Fruit fly (Drosophila melanogaster) whole organism, embryonic: ENCODE measurements around the gene dmrt11E.

Experiments used
- B-H1 ChIP-seq: fragments of 200-800 bp; sonication (Bioruptor generic); IDR thresholded peaks from 3 replicates; pipeline ENCODE4 v1.3.6; 2022; ENCODE audit warnings: missing biosample characterization, missing genetic modification characterization
- CG10431 ChIP-seq: fragments of 200-800 bp; sonication (Bioruptor generic); optimal IDR thresholded peaks from 3 replicates; lab custom pipeline; 2018; ENCODE audit warnings: missing biosample characterization, mild to moderate bottlenecking, missing genetic modification characterization
- CG10565 ChIP-seq: fragments of 200-800 bp; sonication (Bioruptor generic); optimal IDR thresholded peaks from 3 replicates; lab custom pipeline; 2016; ENCODE audit warnings: missing biosample characterization, mild to moderate bottlenecking, missing genetic modification characterization
- CG12942 ChIP-seq: fragments of 200-800 bp; sonication (Bioruptor generic); optimal IDR thresholded peaks from 3 replicates; lab custom pipeline; 2016; ENCODE audit warnings: missing biosample characterization, missing genetic modification characterization
- CG13624 ChIP-seq: fragments of 200-800 bp; sonication (Bioruptor generic); optimal IDR thresholded peaks from 2 replicates; lab custom pipeline; 2016; ENCODE audit warnings: missing biosample characterization, missing genetic modification characterization
- CG14710 ChIP-seq: fragments of 200-800 bp; sonication (Bioruptor generic); optimal IDR thresholded peaks from 3 replicates; lab custom pipeline; 2019; ENCODE audit warnings: missing biosample characterization, mild to moderate bottlenecking, missing genetic modification characterization, moderate library complexity
- CG16813 ChIP-seq: fragments of 200-800 bp; sonication (Bioruptor generic); IDR thresholded peaks from 3 replicates; pipeline ENCODE4 v1.3.6; 2022; ENCODE audit warnings: missing biosample characterization, missing genetic modification characterization; ENCODE audit not compliant: partially characterized antibody
- CG16815 ChIP-seq: fragments of 200-800 bp; sonication (Bioruptor generic); optimal IDR thresholded peaks from 3 replicates; lab custom pipeline; 2017; ENCODE audit warnings: missing biosample characterization, mild to moderate bottlenecking, missing genetic modification characterization
- CG17328 ChIP-seq: fragments of 200-800 bp; sonication (Bioruptor generic); IDR thresholded peaks from 2 replicates; pipeline ENCODE4 v1.3.6; 2022; ENCODE audit warnings: missing biosample characterization, missing genetic modification characterization
- CG17568 ChIP-seq: fragments of 200-800 bp; sonication (Bioruptor generic); optimal IDR thresholded peaks from 2 replicates; lab custom pipeline; 2018; ENCODE audit warnings: missing biosample characterization, mild to moderate bottlenecking, missing genetic modification characterization, moderate library complexity
- CG2202 ChIP-seq: fragments of 200-800 bp; sonication (Bioruptor generic); optimal IDR thresholded peaks from 2 replicates; lab custom pipeline; 2018; ENCODE audit warnings: missing biosample characterization, mild to moderate bottlenecking, missing genetic modification characterization
- CG2875 ChIP-seq: fragments of 200-800 bp; sonication (Bioruptor generic); optimal IDR thresholded peaks from 2 replicates; lab custom pipeline; 2017; ENCODE audit warnings: missing biosample characterization, mild to moderate bottlenecking, missing genetic modification characterization, missing genetic modification reagents
- CG4282 ChIP-seq: fragments of 200-800 bp; sonication (Bioruptor generic); optimal IDR thresholded peaks from 2 replicates; lab custom pipeline; 2016; ENCODE audit warnings: missing biosample characterization, missing genetic modification characterization
- CG43689 ChIP-seq: fragments of 200-800 bp; sonication (Bioruptor generic); IDR thresholded peaks from 2 replicates; pipeline ENCODE4 v1.3.6; 2022; ENCODE audit warnings: missing biosample characterization, missing genetic modification characterization
- CG6683 ChIP-seq: fragments of 200-800 bp; sonication (Bioruptor generic); optimal IDR thresholded peaks from 2 replicates; lab custom pipeline; 2017; ENCODE audit warnings: missing biosample characterization, mild to moderate bottlenecking, missing genetic modification characterization, missing genetic modification reagents
- CG8290 ChIP-seq, 3 experiments: fragments of 200-800 bp; sonication (Bioruptor generic); optimal IDR thresholded peaks; 2 replicates each; lab custom pipeline; 2016 to 2019; ENCODE audit warnings: missing biosample characterization in 3 of 3, missing genetic modification characterization in 3 of 3, mild to moderate bottlenecking in 2 of 3, moderate library complexity in 1 of 3
- CG9215 ChIP-seq: fragments of 200-800 bp; sonication (Bioruptor generic); IDR thresholded peaks from 2 replicates; pipeline ENCODE4 v1.3.6; 2022; ENCODE audit warnings: missing biosample characterization, missing genetic modification characterization
- CG9727 ChIP-seq: fragments of 200-800 bp; sonication (Bioruptor generic); optimal IDR thresholded peaks from 3 replicates; lab custom pipeline; 2017; ENCODE audit warnings: missing biosample characterization, mild to moderate bottlenecking, missing genetic modification characterization
- Elba2 ChIP-seq: fragments of 200-800 bp; sonication (Bioruptor generic); optimal IDR thresholded peaks from 3 replicates; lab custom pipeline; 2016; ENCODE audit warnings: missing biosample characterization, missing genetic modification characterization
- Hand ChIP-seq: fragments of 200-800 bp; sonication (Bioruptor generic); optimal IDR thresholded peaks from 2 replicates; lab custom pipeline; 2017; ENCODE audit warnings: mild to moderate bottlenecking, missing biosample characterization, missing genetic modification reagents, missing genetic modification characterization
- Hmx ChIP-seq: fragments of 200-800 bp; sonication (Bioruptor generic); optimal IDR thresholded peaks from 2 replicates; lab custom pipeline; 2016; ENCODE audit warnings: missing biosample characterization, missing genetic modification characterization
- Hr78 ChIP-seq, 2 experiments: fragments of 200-800 bp in 1 of 2; fragments of >200 bp in 1 of 2; sonication (Bioruptor generic) in 1 of 2; optimal IDR thresholded peaks; 2 replicates each; lab custom pipeline; 2017 to 2019; ENCODE audit warnings: missing biosample characterization in 2 of 2, missing genetic modification characterization in 2 of 2, mild to moderate bottlenecking in 1 of 2, moderate library complexity in 1 of 2
- Lhr ChIP-seq: fragments of 200-800 bp; sonication (Bioruptor generic); optimal IDR thresholded peaks from 3 replicates; lab custom pipeline; 2017; ENCODE audit warnings: mild to moderate bottlenecking, missing biosample characterization, missing genetic modification reagents, missing genetic modification characterization
- MBD-R2 ChIP-seq: fragments of 200-800 bp; sonication (Bioruptor generic); IDR thresholded peaks from 2 replicates; pipeline ENCODE4 v1.3.6; 2022; ENCODE audit warnings: missing biosample characterization, missing genetic modification characterization
- Max ChIP-seq: fragments of 200-800 bp; sonication (Bioruptor generic); optimal IDR thresholded peaks from 2 replicates; lab custom pipeline; 2016; ENCODE audit warnings: missing biosample characterization, mild to moderate bottlenecking, missing genetic modification characterization
- NFAT ChIP-seq: fragments of 200-800 bp; sonication (Bioruptor generic); IDR thresholded peaks from 2 replicates; pipeline ENCODE4 v1.3.6; 2022; ENCODE audit warnings: missing biosample characterization, missing genetic modification characterization
- Ptx1 ChIP-seq: fragments of 200-800 bp; sonication (Bioruptor generic); IDR thresholded peaks from 2 replicates; pipeline ENCODE4 v1.3.6; 2022; ENCODE audit warnings: missing biosample characterization, missing genetic modification characterization
- Sry-δ ChIP-seq: fragments of 200-800 bp; sonication (Bioruptor generic); optimal IDR thresholded peaks from 2 replicates; lab custom pipeline; 2016; ENCODE audit warnings: missing biosample characterization, missing genetic modification characterization
- Xrp1 ChIP-seq: fragments of 200-800 bp; sonication (Bioruptor generic); IDR thresholded peaks from 2 replicates; pipeline ENCODE4 v1.3.6; 2022; ENCODE audit warnings: missing biosample characterization, missing genetic modification characterization
- bcd ChIP-seq: fragments of 200-800 bp; sonication (Bioruptor generic); optimal IDR thresholded peaks from 2 replicates; lab custom pipeline; 2017; ENCODE audit warnings: missing biosample characterization, mild to moderate bottlenecking, missing genetic modification characterization
- btn ChIP-seq: fragments of 200-800 bp; sonication (Bioruptor generic); optimal IDR thresholded peaks from 2 replicates; lab custom pipeline; 2016; ENCODE audit warnings: missing biosample characterization, missing genetic modification characterization
- cato ChIP-seq: fragments of 200-800 bp; sonication (Bioruptor generic); optimal IDR thresholded peaks from 2 replicates; lab custom pipeline; 2016; ENCODE audit warnings: missing biosample characterization, missing genetic modification characterization, borderline replicate concordance
- caup ChIP-seq: fragments of 200-800 bp; sonication (Bioruptor generic); optimal IDR thresholded peaks from 3 replicates; lab custom pipeline; 2017; ENCODE audit warnings: missing biosample characterization, mild to moderate bottlenecking, missing genetic modification characterization, moderate library complexity; ENCODE audit not compliant: severe bottlenecking
- cg ChIP-seq: fragments of 200-800 bp; sonication (Bioruptor generic); optimal IDR thresholded peaks from 3 replicates; lab custom pipeline; 2019; ENCODE audit warnings: missing biosample characterization, mild to moderate bottlenecking, missing genetic modification characterization, moderate library complexity
- ci ChIP-seq: fragments of 200-800 bp; sonication (Bioruptor generic); IDR thresholded peaks from 3 replicates; pipeline ENCODE4 v1.3.6; 2022; ENCODE audit warnings: missing biosample characterization, missing genetic modification characterization
- emc ChIP-seq: fragments of 200-800 bp; sonication (Bioruptor generic); optimal IDR thresholded peaks from 2 replicates; lab custom pipeline; 2016; ENCODE audit warnings: missing biosample characterization, missing genetic modification characterization
- exex ChIP-seq: fragments of 200-800 bp; sonication (Bioruptor generic); optimal IDR thresholded peaks from 4 replicates; lab custom pipeline; 2018; ENCODE audit warnings: missing biosample characterization, mild to moderate bottlenecking, missing genetic modification characterization, moderate library complexity
- ind ChIP-seq: fragments of 200-800 bp; sonication (Bioruptor generic); optimal IDR thresholded peaks from 3 replicates; lab custom pipeline; 2016; ENCODE audit warnings: missing biosample characterization, missing genetic modification characterization
- inv ChIP-seq: fragments of 200-800 bp; sonication (Bioruptor generic); IDR thresholded peaks from 2 replicates; pipeline ENCODE4 v1.3.6; 2022; ENCODE audit warnings: missing biosample characterization, missing genetic modification characterization; ENCODE audit not compliant: partially characterized antibody
- jumu ChIP-seq: fragments of 200-800 bp; sonication (Bioruptor generic); optimal IDR thresholded peaks from 3 replicates; lab custom pipeline; 2016; ENCODE audit warnings: missing biosample characterization, missing genetic modification characterization
- lbe ChIP-seq: fragments of 200-800 bp; sonication (Bioruptor generic); optimal IDR thresholded peaks from 2 replicates; lab custom pipeline; 2016; ENCODE audit warnings: missing biosample characterization, mild to moderate bottlenecking, missing genetic modification characterization
- luna ChIP-seq: fragments of 200-800 bp; sonication (Bioruptor generic); optimal IDR thresholded peaks from 2 replicates; lab custom pipeline; 2016; ENCODE audit warnings: missing biosample characterization, missing genetic modification characterization
- org-1 ChIP-seq: fragments of 200-800 bp; sonication (Bioruptor generic); optimal IDR thresholded peaks from 2 replicates; lab custom pipeline; 2017; ENCODE audit warnings: missing biosample characterization, missing genetic modification characterization
- pb ChIP-seq: fragments of 200-800 bp; sonication (Bioruptor generic); optimal IDR thresholded peaks from 3 replicates; lab custom pipeline; 2016; ENCODE audit warnings: missing biosample characterization, missing genetic modification characterization
- sens ChIP-seq: fragments of 200-800 bp; sonication (Bioruptor generic); peaks from one replicate; lab custom pipeline; 2016; ENCODE audit warnings: missing biosample characterization, missing genetic modification characterization
- seq ChIP-seq: fragments of 200-800 bp; sonication (Bioruptor generic); IDR thresholded peaks from 2 replicates; pipeline ENCODE4 v1.3.6; 2022; ENCODE audit warnings: missing biosample characterization, missing genetic modification characterization
- tin ChIP-seq: fragments of 200-800 bp; sonication (Bioruptor generic); optimal IDR thresholded peaks from 3 replicates; lab custom pipeline; 2016; ENCODE audit warnings: missing biosample characterization, missing genetic modification characterization
- tio ChIP-seq: fragments of 200-800 bp; sonication (Bioruptor generic); optimal IDR thresholded peaks from 2 replicates; lab custom pipeline; 2017; ENCODE audit warnings: missing biosample characterization, missing genetic modification characterization, inconsistent platforms
- twi ChIP-seq: fragments of 200-800 bp; optimal IDR thresholded peaks from 2 replicates; lab custom pipeline; 2019; ENCODE audit warnings: missing biosample characterization, mild to moderate bottlenecking, missing genetic modification characterization, moderate library complexity
- wdn ChIP-seq: fragments of 200-800 bp; sonication (Bioruptor generic); IDR thresholded peaks from 2 replicates; pipeline ENCODE4 v1.3.6; 2022; ENCODE audit warnings: missing biosample characterization, missing genetic modification characterization

Gene dmrt11E

dm6 chrX:13387373-13387850 is 19.4 kb downstream of the dmrt11E start, which contains the start of the genes Ype and CG1662 (continued):
- TF ChIP-seq sens (GFP tag; lab: Kevin White, UChicago) (peak; percentile 86), CG16815 (GFP tag; lab: Kevin White, UChicago) (peak; percentile 66), luna (GFP tag; lab: Kevin White, UChicago) (peak; percentile 3), Max (peak; percentile 84), wdn (GFP tag; lab: Robert Waterston, UW) (peak; percentile 39; the same call in 1 of the 2 replicates), CG8290 (GFP tag; optimal IDR thresholded peaks at IDR 0.05; lab: Kevin White, UChicago) (peak; percentile 40), CG8290 (tag; optimal IDR thresholded peaks at IDR 0.05; lab: Kevin White, UChicago) (peak; percentile 27 to 52), org-1 (GFP tag; lab: Kevin White, UChicago) (peak; percentile 23), pb (peak; percentile 42), CG14710 (tag; lab: Kevin White, UChicago) (peak; percentile 86), Ptx1 (GFP tag; lab: Robert Waterston, UW) (peak; percentile 78), CG2875 (GFP tag; lab: Kevin White, UChicago) (peak; percentile 25), CG6683 (GFP tag; lab: Kevin White, UChicago) (peak; percentile 16), Hmx (peak; percentile 43), CG2202 (peak; percentile 36), tin (peak; percentile 80), twi (tag; lab: Kevin White, UChicago) (peak; percentile 61), NFAT (GFP tag; lab: Robert Waterston, UW) (peak; percentile 29; the same call in 1 of the 2 replicates), CG17328 (GFP tag; lab: Robert Waterston, UW) (peak; percentile 68), CG10431 (GFP tag; lab: Kevin White, UChicago) (peak; percentile 36), CG9215 (GFP tag; lab: Robert Waterston, UW) (peak; percentile 66), B-H1 (GFP tag; lab: Robert Waterston, UW) (no peak; the same call in 2 of the 3 replicates), Sry-δ (peak; percentile 71), cato (peak; percentile 51), emc (GFP tag; lab: Kevin White, UChicago) (peak; percentile 28), CG9727 (peak; percentile 80), Lhr (GFP tag; lab: Kevin White, UChicago) (peak; percentile 33), seq (GFP tag; lab: Robert Waterston, UW) (0 out of 2 replicates have a peak, but pooled peaks have one; percentile 35), caup (GFP tag; lab: Kevin White, UChicago) (peak; percentile 55), btn (GFP tag; lab: Kevin White, UChicago) (no peak), Hand (GFP tag; lab: Kevin White, UChicago) (no peak), CG12942 (GFP tag; lab: Kevin White, UChicago) (peak; percentile 61), tio (GFP tag; lab: Kevin White, UChicago) (peak; percentile 67), bcd (GFP tag; lab: Kevin White, UChicago) (peak; percentile 91), MBD-R2 (GFP tag; lab: Robert Waterston, UW) (peak; percentile 45; the same call in 1 of the 2 replicates), CG10565 (GFP tag; lab: Kevin White, UChicago) (no peak), CG43689 (GFP tag; lab: Robert Waterston, UW) (no peak), ci (GFP tag; lab: Robert Waterston, UW) (peak; percentile 52; the same call in 1 of the 3 replicates), CG4282 (GFP tag; lab: Kevin White, UChicago) (peak; percentile 17), exex (tag; lab: Kevin White, UChicago) (peak; percentile 27), jumu (peak; percentile 67), cg (GFP tag; lab: Kevin White, UChicago) (no peak), lbe (GFP tag; lab: Kevin White, UChicago) (peak; percentile 6), CG13624 (peak; percentile 67), Xrp1 (GFP tag; lab: Robert Waterston, UW) (peak; percentile 65), CG17568 (no peak), CG16813 (peak; percentile 69), Elba2 (GFP tag; lab: Kevin White, UChicago) (peak; percentile 2), ind (GFP tag; lab: Kevin White, UChicago) (peak; percentile 74), Hr78 (GFP tag; optimal IDR thresholded peaks at IDR 0.05; lab: Kevin White, UChicago) (no peak), inv (peak; percentile 67)
